Worm (Caenorhabditis elegans) whole organism, L2 larva: ENCODE measurements around the gene ints-6.

Source experiments
- R02D3.7 ChIP-seq: fragments of 150-350 bp; optimal IDR thresholded peaks from 2 replicates; lab custom pipeline; 2014; ENCODE audit warnings: missing biosample characterization, missing genetic modification characterization
- aly-2 ChIP-seq: fragments of 150-350 bp; optimal IDR thresholded peaks from 2 replicates; lab custom pipeline; 2014; ENCODE audit warnings: missing biosample characterization, missing genetic modification characterization
- fos-1 ChIP-seq: fragments of 150-350 bp; optimal IDR thresholded peaks from 2 replicates; lab custom pipeline; 2014; ENCODE audit warnings: missing biosample characterization, missing genetic modification characterization
- nhr-23 ChIP-seq: fragments of 150-350 bp; optimal IDR thresholded peaks from 2 replicates; lab custom pipeline; 2014; ENCODE audit warnings: missing biosample characterization, missing genetic modification reagents, missing genetic modification characterization
- nhr-77 ChIP-seq: fragments of 150-350 bp; optimal IDR thresholded peaks from 2 replicates; lab custom pipeline; 2014; ENCODE audit warnings: missing biosample characterization, missing genetic modification characterization
- peb-1 ChIP-seq: fragments of 150-350 bp; optimal IDR thresholded peaks from 2 replicates; lab custom pipeline; 2014; ENCODE audit warnings: missing biosample characterization, missing genetic modification characterization
- unc-39 ChIP-seq: fragments of 150-350 bp; optimal IDR thresholded peaks from 2 replicates; lab custom pipeline; 2014; ENCODE audit warnings: missing biosample characterization, missing genetic modification characterization
- unc-55 ChIP-seq: fragments of 150-350 bp; sonication (generic microtip); optimal IDR thresholded peaks from 3 replicates; lab custom pipeline; 2014; ENCODE audit warnings: missing biosample characterization, missing genetic modification reagents, missing genetic modification characterization

DNA sequence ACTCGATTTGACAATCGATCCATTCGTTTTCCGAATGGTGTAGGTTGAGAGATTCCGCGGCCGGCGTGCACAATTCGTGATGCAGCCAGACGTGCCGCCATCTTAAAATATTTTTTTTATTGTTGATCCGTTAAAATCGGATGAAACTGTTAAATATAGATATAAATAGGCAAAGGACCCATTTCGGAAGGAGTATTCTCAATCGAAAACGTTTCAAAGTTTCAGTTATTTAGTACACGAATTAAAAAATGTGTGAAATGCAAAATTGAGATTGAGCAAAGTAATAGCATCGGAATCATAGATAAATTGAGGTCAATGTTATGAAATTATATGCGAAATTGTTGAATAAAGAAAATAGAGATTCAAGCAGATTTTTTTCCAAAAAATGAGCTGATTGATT lies 48.4 kb downstream of the ints-6 start, which contains the start of gene mrps-33:
- TF ChIP-seq R02D3.7 (no peak), unc-55 (GFP tag; lab: Kevin White, UChicago) (no peak), peb-1 (tag; lab: Kevin White, UChicago) (no peak), aly-2 (tag; lab: Kevin White, UChicago) (no peak), nhr-77 (tag; lab: Kevin White, UChicago) (no peak), fos-1 (no peak), nhr-23 (tag; lab: Kevin White, UChicago) (no peak), unc-39 (tag; lab: Kevin White, UChicago) (no peak)
